Worm (Caenorhabditis elegans) whole organism, L4 larva: ENCODE results near the gene nduf-9.

Experiments
- F49E8.2 ChIP-seq: sonication (generic microtip); optimal IDR thresholded peaks from 2 replicates; lab custom pipeline; 2016; ENCODE audit warnings: missing compliant biosample characterization, mild to moderate bottlenecking, missing genetic modification characterization, borderline replicate concordance
- ZK546.5 ChIP-seq, 2 experiments: sonication (generic microtip); optimal IDR thresholded peaks; 2 replicates each; lab custom pipeline; 2017; ENCODE audit warnings: missing biosample characterization in 2 of 2, missing genetic modification characterization in 2 of 2
- aha-1 ChIP-seq: fragments of 150-350 bp; peaks from one replicate; lab custom pipeline; 2014; ENCODE audit warnings: missing biosample characterization, missing genetic modification characterization
- ama-1 ChIP-seq: fragments of 150-350 bp; optimal IDR thresholded peaks from 2 replicates; lab custom pipeline; 2014; ENCODE audit warnings: inconsistent platforms, mixed read lengths
- arid-1 ChIP-seq: fragments of 200-800 bp; sonication (Bioruptor generic); conservative IDR thresholded peaks from 2 replicates; pipeline ENCODE4 v1.3.6; 2022; ENCODE audit warnings: missing genetic modification reagents, missing genetic modification characterization, missing compliant biosample characterization
- ceh-20 ChIP-seq: fragments of 200-800 bp; sonication (Bioruptor generic); IDR thresholded peaks from 2 replicates; pipeline ENCODE4 v1.3.6; 2022; ENCODE audit warnings: missing genetic modification reagents, missing genetic modification characterization, missing compliant biosample characterization
- ceh-62 ChIP-seq: sonication (generic microtip); optimal IDR thresholded peaks from 2 replicates; lab custom pipeline; 2017; ENCODE audit warnings: missing biosample characterization, missing genetic modification characterization
- ceh-82 ChIP-seq: sonication (generic microtip); optimal IDR thresholded peaks from 2 replicates; lab custom pipeline; 2017; ENCODE audit warnings: missing biosample characterization, missing genetic modification characterization
- ces-1 ChIP-seq: fragments of 150-350 bp; sonication (generic microtip); optimal IDR thresholded peaks from 4 replicates; lab custom pipeline; 2014; ENCODE audit warnings: missing biosample characterization, missing genetic modification reagents, missing genetic modification characterization
- daf-19 ChIP-seq: fragments of 200-800 bp; sonication (Bioruptor generic); conservative IDR thresholded peaks from 2 replicates; pipeline ENCODE4 v1.3.6; 2022; ENCODE audit warnings: missing genetic modification characterization, missing compliant biosample characterization
- dve-1 ChIP-seq: sonication (generic microtip); optimal IDR thresholded peaks from 2 replicates; lab custom pipeline; 2017; ENCODE audit warnings: antibody characterized with exemption, mild to moderate bottlenecking, missing genetic modification characterization, missing compliant biosample characterization; ENCODE audit not compliant: insufficient read depth
- egl-43 ChIP-seq: fragments of 200-800 bp; sonication (Bioruptor generic); IDR thresholded peaks from 2 replicates; pipeline ENCODE4 v1.3.6; 2022; ENCODE audit warnings: missing genetic modification reagents, missing genetic modification characterization, missing compliant biosample characterization
- fkh-10 ChIP-seq: fragments of 150-350 bp; optimal IDR thresholded peaks from 2 replicates; lab custom pipeline; 2014; ENCODE audit warnings: missing biosample characterization, missing genetic modification reagents, missing genetic modification characterization
- hlh-11 ChIP-seq: fragments of 200-800 bp; sonication (Bioruptor generic); optimal IDR thresholded peaks from 2 replicates; lab custom pipeline; 2018; ENCODE audit warnings: mild to moderate bottlenecking, missing genetic modification characterization, missing compliant biosample characterization
- lim-7 ChIP-seq: fragments of 200-800 bp; sonication (Bioruptor generic); IDR thresholded peaks from 2 replicates; pipeline ENCODE4 v1.3.6; 2022; ENCODE audit warnings: missing genetic modification characterization, missing compliant biosample characterization
- lin-13 ChIP-seq: fragments of 150-350 bp; optimal IDR thresholded peaks from 2 replicates; lab custom pipeline; 2014; ENCODE audit warnings: missing biosample characterization, missing genetic modification reagents, missing genetic modification characterization
- lin-38 ChIP-seq: fragments of 200-800 bp; sonication (Bioruptor generic); IDR thresholded peaks from 2 replicates; pipeline ENCODE4 v1.3.6; 2022; ENCODE audit warnings: missing genetic modification reagents, missing genetic modification characterization, missing compliant biosample characterization
- madf-5 ChIP-seq, 2 experiments: fragments of 200-800 bp; sonication (Bioruptor generic); IDR thresholded peaks; 2 replicates each; pipeline ENCODE4 v1.3.6; 2022; ENCODE audit warnings: missing compliant biosample characterization in 2 of 2, missing genetic modification characterization in 2 of 2
- mxl-3 ChIP-seq: fragments of 200-800 bp; sonication (Bioruptor generic); optimal IDR thresholded peaks from 2 replicates; lab custom pipeline; 2018; ENCODE audit warnings: mild to moderate bottlenecking, missing genetic modification characterization, missing compliant biosample characterization
- nhr-11 ChIP-seq: fragments of 150-350 bp; optimal IDR thresholded peaks from 2 replicates; lab custom pipeline; 2014; ENCODE audit warnings: missing biosample characterization, missing genetic modification characterization
- nhr-25 ChIP-seq: sonication (generic microtip); optimal IDR thresholded peaks from 2 replicates; lab custom pipeline; 2017; ENCODE audit warnings: missing genetic modification characterization, mild to moderate bottlenecking, missing compliant biosample characterization, antibody characterized with exemption, moderate library complexity, borderline replicate concordance; ENCODE audit not compliant: insufficient read depth
- set-16 ChIP-seq: fragments of 200-800 bp; sonication (Bioruptor generic); IDR thresholded peaks from 2 replicates; pipeline ENCODE4 v1.3.6; 2022; ENCODE audit warnings: missing genetic modification reagents, missing genetic modification characterization, missing compliant biosample characterization
- skn-1 ChIP-seq: fragments of 150-350 bp; optimal IDR thresholded peaks from 2 replicates; lab custom pipeline; 2014; ENCODE audit warnings: missing biosample characterization, missing genetic modification characterization
- snpc-1.2 ChIP-seq: fragments of 200-800 bp; sonication (Bioruptor generic); IDR thresholded peaks from 2 replicates; pipeline ENCODE4 v1.3.6; 2022; ENCODE audit warnings: missing genetic modification reagents, missing genetic modification characterization, missing compliant biosample characterization
- tag-97 ChIP-seq: fragments of 200-800 bp; sonication (Bioruptor generic); IDR thresholded peaks from 2 replicates; pipeline ENCODE4 v1.3.6; 2022; ENCODE audit warnings: missing genetic modification characterization, missing compliant biosample characterization
- unc-62 ChIP-seq, 3 experiments: fragments of 150-350 bp in 1 of 3; sonication (generic microtip); optimal IDR thresholded peaks in 2 of 3; peaks in 1 of 3; 1 replicate in 1 of 3; 2 replicates in 2 of 3; lab custom pipeline; 2014 to 2017; ENCODE audit warnings: missing biosample characterization in 3 of 3, missing genetic modification characterization in 3 of 3, missing genetic modification reagents in 3 of 3, missing genotype in 1 of 3
- zag-1 ChIP-seq: fragments of 150-350 bp; optimal IDR thresholded peaks from 2 replicates; lab custom pipeline; 2014; ENCODE audit warnings: missing biosample characterization, missing genetic modification characterization
- ztf-7 ChIP-seq: fragments of 150-350 bp; optimal IDR thresholded peaks from 2 replicates; lab custom pipeline; 2014; ENCODE audit warnings: missing biosample characterization, missing genetic modification characterization

nduf-9 gene

DNA sequence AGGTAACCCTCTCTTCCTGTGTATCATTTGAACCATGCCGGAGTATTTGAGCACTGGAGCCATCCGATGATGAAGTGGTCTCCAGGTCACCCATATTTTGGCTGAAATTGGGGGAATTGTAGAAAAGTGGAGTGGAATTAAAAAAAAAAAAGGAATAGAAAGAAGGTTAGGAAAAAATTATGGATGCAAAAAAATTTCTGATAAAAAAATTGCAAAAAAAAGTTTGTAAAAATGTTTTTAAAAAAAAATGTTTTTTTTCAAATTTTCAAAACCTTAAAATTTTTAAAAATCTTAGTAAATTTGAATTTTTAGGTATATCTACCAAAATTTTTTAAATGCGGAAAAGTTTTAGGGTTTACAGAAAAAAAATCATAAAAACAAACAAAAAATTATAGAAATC, 29.3 kb downstream of the nduf-9 start, which contains the start of gene frm-8:
TSS of gene frm-8 (minus strand) at position 101 of the 400 bp plus-strand sequence.
- no peak for TF ChIP-seq F49E8.2 (tag; lab: Kevin White, UChicago)
- TF ChIP-seq ceh-20 = no peak
- no peak for TF ChIP-seq ZK546.5 (tag; optimal IDR thresholded peaks at IDR 0.05; lab: Kevin White, UChicago)
- TF ChIP-seq ama-1 (lab: Kevin White, UChicago) = no peak
- TF ChIP-seq lin-13 (GFP tag; lab: Kevin White, UChicago) = no peak

DNA sequence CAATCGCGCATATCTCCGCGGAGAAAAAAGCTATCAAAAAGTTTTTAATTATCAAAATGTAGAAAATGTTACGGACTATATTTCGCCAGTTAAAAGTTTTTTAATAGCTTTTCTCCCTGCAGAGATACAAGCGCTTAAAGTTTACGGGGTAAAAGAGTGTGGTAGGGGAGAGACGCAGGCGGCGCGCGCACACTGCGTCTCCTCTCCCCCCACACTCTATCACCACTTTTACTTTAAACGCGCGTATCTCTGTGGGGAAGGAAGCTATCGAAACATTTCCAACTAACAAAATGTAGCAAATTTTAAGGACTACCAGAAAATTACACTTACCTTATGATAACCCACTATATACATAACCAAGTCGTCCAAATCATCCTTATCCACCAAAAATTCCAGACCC, 44.8 kb downstream of the nduf-9 start:
- TF ChIP-seq mxl-3 (GFP tag; lab: Kevin White, UChicago) = no peak
- TF ChIP-seq unc-62 (GFP tag; optimal IDR thresholded peaks at IDR 0.05 in 1 of 2; lab: Kevin White, UChicago) = no peak
- no peak for TF ChIP-seq unc-62 (tag; optimal IDR thresholded peaks at IDR 0.05; lab: Kevin White, UChicago)
- TF ChIP-seq tag-97 = no peak
- TF ChIP-seq fkh-10 = no peak
- no peak for TF ChIP-seq ceh-20
- TF ChIP-seq skn-1 (tag; lab: Kevin White, UChicago) = no peak
- TF ChIP-seq nhr-11 (tag; lab: Kevin White, UChicago) = no peak
- TF ChIP-seq nhr-25 (tag; lab: Kevin White, UChicago) = no peak
- TF ChIP-seq, all 104 proteins: peak for 0

DNA sequence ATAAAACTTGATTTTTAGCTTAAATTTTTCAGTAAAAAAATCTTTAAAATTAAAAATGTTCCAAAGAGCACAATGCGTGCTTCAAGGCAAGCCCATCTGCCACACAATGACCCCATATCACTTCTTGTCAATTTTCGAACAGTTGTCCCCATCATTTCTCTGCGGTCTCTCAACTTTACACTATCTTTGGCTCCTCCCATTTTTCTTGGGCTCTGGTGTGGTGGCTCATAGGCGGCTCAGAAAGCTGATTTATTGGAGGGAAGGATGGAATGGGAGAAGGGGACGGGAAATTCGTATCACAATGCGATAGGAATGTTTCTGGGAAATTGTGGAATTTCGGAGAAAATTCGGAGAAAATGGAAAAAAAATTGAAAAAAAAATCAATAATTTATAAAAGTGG, 47.8 kb downstream of the nduf-9 start:
- TF ChIP-seq ces-1 (GFP tag; lab: Kevin White, UChicago) (no peak), ztf-7 (no peak), lin-38 (GFP tag; lab: Robert Waterston, UW) (no peak), ama-1 (lab: Kevin White, UChicago) (no peak), hlh-11 (tag; lab: Kevin White, UChicago) (no peak), skn-1 (tag; lab: Kevin White, UChicago) (no peak), ceh-82 (no peak), snpc-1.2 (no peak)

DNA sequence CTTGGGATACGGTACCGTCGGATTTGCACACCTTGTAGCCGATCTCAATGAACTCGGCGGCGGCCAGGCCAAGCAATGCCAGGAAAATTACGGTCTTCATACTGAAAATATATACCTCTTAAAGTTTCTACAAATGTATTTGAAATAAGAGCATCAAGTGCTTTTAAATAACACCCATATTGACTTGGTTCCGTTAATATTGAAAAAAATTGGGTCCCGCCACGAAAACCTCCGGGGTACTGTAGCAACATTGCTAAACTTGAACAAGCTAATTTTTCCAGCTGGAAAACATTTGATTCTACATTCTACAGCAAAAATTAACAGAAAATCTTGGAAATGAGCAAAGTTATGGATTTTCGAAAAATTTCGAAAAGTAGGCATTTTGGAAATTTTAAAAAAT, 49.0 kb downstream of the nduf-9 start, which contains the start of gene heh-1:
TSS of gene heh-1 (minus strand) at position 101 of the 400 bp plus-strand sequence.
- TF ChIP-seq daf-19 (GFP tag; lab: Robert Waterston, UW) = no peak
- TF ChIP-seq tag-97 = no peak
- TF ChIP-seq aha-1 = peak; percentile 62
- no peak for TF ChIP-seq ztf-7

DNA sequence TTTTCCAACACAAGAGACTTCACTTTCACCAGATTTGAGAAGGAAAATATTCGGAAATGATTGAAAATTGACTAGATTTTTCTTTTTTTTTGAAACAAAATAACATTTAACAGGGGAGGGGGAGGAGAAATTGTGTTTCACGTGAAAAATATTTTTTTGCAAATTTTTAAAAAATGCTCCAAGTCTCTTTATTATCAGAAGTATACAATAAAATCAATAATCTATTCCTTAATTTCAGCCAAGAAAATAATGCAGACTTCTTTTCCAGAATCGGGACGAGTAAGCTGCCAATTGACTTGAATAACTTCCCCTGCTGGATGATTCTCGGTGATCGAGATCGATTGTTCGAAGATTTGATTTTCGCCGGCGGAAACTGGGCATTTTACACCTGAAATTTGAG, 50.1 kb downstream of the nduf-9 start, which contains the start of gene R148.7:
TSS of gene R148.7 (minus strand) at position 101 of the 400 bp plus-strand sequence.
- no peak for TF ChIP-seq ceh-62

DNA sequence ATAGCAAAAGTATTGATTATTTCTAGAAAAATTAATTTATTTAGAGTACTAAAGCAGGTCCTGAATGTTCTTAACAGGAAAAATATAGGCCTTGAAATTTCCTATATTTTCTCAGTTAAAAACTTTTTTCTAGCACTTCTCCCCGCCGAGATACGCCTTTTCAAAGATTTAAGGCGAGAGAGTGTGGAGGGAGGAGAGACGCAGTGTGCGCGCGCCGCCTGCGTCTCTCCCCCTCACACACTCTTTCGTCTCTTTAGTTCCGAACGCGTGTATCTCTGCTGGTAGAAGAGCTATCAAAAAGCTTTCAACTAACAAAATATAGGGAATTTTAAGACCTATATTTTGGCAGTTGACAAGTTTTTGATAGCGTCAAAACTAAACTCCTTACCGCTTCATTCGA, 50.5 kb downstream of the nduf-9 start:
- TF ChIP-seq aha-1 (peak; percentile 42), set-16 (GFP tag; lab: Robert Waterston, UW) (peak; percentile 12; the same call in 1 of the 2 replicates), zag-1 (tag; lab: Kevin White, UChicago) (no peak), dve-1 (no peak)
- TF ChIP-seq, all 104 proteins: peak for 2

DNA sequence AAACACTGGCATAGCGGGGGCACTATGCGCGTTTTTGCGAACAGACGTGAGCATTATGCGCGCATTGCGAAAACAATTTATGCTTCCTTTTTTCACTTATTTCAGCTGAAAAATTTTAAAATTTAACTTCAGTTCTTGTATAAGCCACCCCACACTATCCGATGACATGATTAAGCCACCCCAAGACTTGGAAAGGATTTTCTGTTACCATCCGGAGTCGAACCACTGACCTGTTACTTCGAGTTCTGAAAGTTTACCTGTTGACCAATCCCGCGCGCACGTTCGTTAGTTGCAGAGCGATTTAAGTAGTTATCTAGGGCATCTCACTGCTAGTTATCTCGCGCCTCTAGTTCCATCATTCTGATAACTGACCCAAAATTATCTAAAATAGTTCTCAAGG, 55.9 kb downstream of the nduf-9 start:
- TF ChIP-seq lin-38 (GFP tag; lab: Robert Waterston, UW) = peak; percentile 40
- TF ChIP-seq madf-5 (GFP tag; IDR thresholded peaks at IDR 0.05; lab: Robert Waterston, UW) = 0 out of 4 replicates have a peak, but pooled peaks of 1 of the 2 experiments have one; percentile 10
- 0 out of 2 replicates have a peak, but pooled peaks have one; percentile 57 for TF ChIP-seq egl-43 (GFP tag; lab: Robert Waterston, UW)
- 0 out of 2 replicates have a peak, but pooled peaks have one; percentile 22 for TF ChIP-seq lim-7 (GFP tag; lab: Robert Waterston, UW)
- 0 out of 2 replicates have a peak, but pooled peaks have one; percentile 39 for TF ChIP-seq arid-1 (GFP tag; lab: Robert Waterston, UW)
